Worm (Caenorhabditis elegans) whole organism, early embryonic: Measurements from ENCODE around the gene F25F2.1.

Experiments used
- B0310.2 ChIP-seq: sonication (generic microtip); optimal IDR thresholded peaks from 2 replicates; lab custom pipeline; 2016; ENCODE audit warnings: mild to moderate bottlenecking, missing genetic modification characterization, missing compliant biosample characterization
- F13C5.2 ChIP-seq: sonication (generic microtip); optimal IDR thresholded peaks from 2 replicates; lab custom pipeline; 2017; ENCODE audit warnings: mild to moderate bottlenecking, missing genetic modification characterization, inconsistent platforms, missing compliant biosample characterization
- ama-1 ChIP-seq: fragments of 150-350 bp; optimal IDR thresholded peaks from 2 replicates; lab custom pipeline; 2014
- ceh-13 ChIP-seq: fragments of 200-800 bp; sonication (Bioruptor generic); optimal IDR thresholded peaks from 2 replicates; lab custom pipeline; 2018; ENCODE audit warnings: mild to moderate bottlenecking, missing genetic modification characterization, missing compliant biosample characterization
- ets-7 ChIP-seq: sonication (generic microtip); optimal IDR thresholded peaks from 2 replicates; lab custom pipeline; 2016; ENCODE audit warnings: missing genotype, missing genetic modification characterization, missing compliant biosample characterization
- flt-1 ChIP-seq: fragments of 200-800 bp; sonication (Bioruptor generic); IDR thresholded peaks from 2 replicates; pipeline ENCODE4 v1.3.6; 2022; ENCODE audit warnings: missing genetic modification characterization, missing compliant biosample characterization
- hmbx-1 ChIP-seq: sonication (generic microtip); optimal IDR thresholded peaks from 2 replicates; lab custom pipeline; 2016; ENCODE audit warnings: mild to moderate bottlenecking, missing genetic modification characterization, missing compliant biosample characterization
- hmg-4 ChIP-seq: fragments of 200-800 bp; sonication (Bioruptor generic); optimal IDR thresholded peaks from 2 replicates; lab custom pipeline; 2018; ENCODE audit warnings: mild to moderate bottlenecking, missing genetic modification characterization, missing compliant biosample characterization
- hnd-1 ChIP-seq: sonication (generic microtip); optimal IDR thresholded peaks from 2 replicates; lab custom pipeline; 2016; ENCODE audit warnings: missing genetic modification characterization, missing compliant biosample characterization
- sea-1 ChIP-seq: fragments of 200-800 bp; sonication (Bioruptor generic); conservative IDR thresholded peaks from 2 replicates; pipeline ENCODE4 v1.3.6; 2022; ENCODE audit warnings: missing genetic modification characterization, missing compliant biosample characterization
- tbx-11 ChIP-seq: fragments of 200-800 bp; sonication (Bioruptor generic); IDR thresholded peaks from 2 replicates; pipeline ENCODE4 v1.3.6; 2022; ENCODE audit warnings: missing genetic modification characterization, missing compliant biosample characterization
- tbx-37 ChIP-seq: fragments of 200-800 bp; sonication (Bioruptor generic); conservative IDR thresholded peaks from 2 replicates; pipeline ENCODE4 v1.3.6; 2022; ENCODE audit warnings: missing genetic modification reagents, missing genetic modification characterization, missing compliant biosample characterization
- tra-4 ChIP-seq: sonication (generic microtip); optimal IDR thresholded peaks from 2 replicates; lab custom pipeline; 2017; ENCODE audit warnings: missing genetic modification characterization, missing compliant biosample characterization

- no peak for TF ChIP-seq tbx-37 (GFP tag; lab: Robert Waterston, UW)
- no peak for TF ChIP-seq F13C5.2 (tag; lab: Kevin White, UChicago)
- TF ChIP-seq B0310.2 (tag; lab: Kevin White, UChicago): no peak
- no peak for TF ChIP-seq tra-4 (tag; lab: Kevin White, UChicago)
- TF ChIP-seq hmg-4 (GFP tag; lab: Kevin White, UChicago): no peak
- TF ChIP-seq ama-1 (lab: Kevin White, UChicago): no peak
- no peak for TF ChIP-seq flt-1 (GFP tag; lab: Robert Waterston, UW)
- no peak for TF ChIP-seq hmbx-1
- TF ChIP-seq hnd-1 (tag; lab: Kevin White, UChicago): no peak
- no peak for TF ChIP-seq tbx-11 (GFP tag; lab: Robert Waterston, UW)
- no peak for TF ChIP-seq sea-1
- no peak for TF ChIP-seq ets-7 (tag; lab: Kevin White, UChicago)
- no peak for TF ChIP-seq ceh-13
These were observed 13.4 kb upstream of the F25F2.1 start for ce11 chrIII:4495250-4495649.
